Fruit fly (Drosophila melanogaster) whole organism, adult: ENCODE measurements around the gene Ulp1.

Experiments used
- CG11617 ChIP-seq: fragments of 200-800 bp; sonication (Bioruptor generic); optimal IDR thresholded peaks from 2 replicates; lab custom pipeline; 2017; ENCODE audit warnings: mild to moderate bottlenecking, missing biosample characterization, missing genetic modification reagents, missing genetic modification characterization
- CG1620 ChIP-seq: fragments of 200-800 bp; sonication (Bioruptor generic); optimal IDR thresholded peaks from 2 replicates; lab custom pipeline; 2016; ENCODE audit warnings: missing biosample characterization, missing genetic modification characterization
- CG7045 ChIP-seq: fragments of 200-800 bp; sonication (Bioruptor generic); optimal IDR thresholded peaks from 2 replicates; lab custom pipeline; 2017; ENCODE audit warnings: missing biosample characterization, mild to moderate bottlenecking, missing genetic modification characterization
- CG7101 ChIP-seq: fragments of 200-800 bp; sonication (Bioruptor generic); optimal IDR thresholded peaks from 2 replicates; lab custom pipeline; 2018; ENCODE audit warnings: missing biosample characterization, mild to moderate bottlenecking, missing genetic modification characterization, moderate library complexity
- Clk ChIP-seq: fragments of 200-800 bp; sonication (Bioruptor generic); optimal IDR thresholded peaks from 2 replicates; lab custom pipeline; 2017; ENCODE audit warnings: missing biosample characterization, missing genetic modification characterization
- Crg-1 ChIP-seq: fragments of 200-800 bp; sonication (Bioruptor generic); optimal IDR thresholded peaks from 2 replicates; lab custom pipeline; 2016; ENCODE audit warnings: missing biosample characterization, missing genetic modification characterization
- cic ChIP-seq: fragments of 200-800 bp; sonication (Bioruptor generic); optimal IDR thresholded peaks from 2 replicates; lab custom pipeline; 2017; ENCODE audit warnings: missing biosample characterization, mild to moderate bottlenecking, missing genetic modification characterization, moderate library complexity
- cnc ChIP-seq, 2 experiments: fragments of >200 bp; optimal IDR thresholded peaks; 2 replicates each; lab custom pipeline; 2017
- kay ChIP-seq: fragments of 200-800 bp; sonication (Bioruptor generic); peaks from one replicate; lab custom pipeline; 2016; ENCODE audit warnings: missing biosample characterization, missing genetic modification characterization, borderline replicate concordance
- ovo ChIP-seq: fragments of 200-800 bp; sonication (Bioruptor generic); optimal IDR thresholded peaks from 2 replicates; lab custom pipeline; 2016; ENCODE audit warnings: missing biosample characterization, missing genetic modification characterization
- pad ChIP-seq: fragments of 200-800 bp; sonication (Bioruptor generic); optimal IDR thresholded peaks from 3 replicates; lab custom pipeline; 2017; ENCODE audit warnings: missing biosample characterization, missing genetic modification characterization, mild to moderate bottlenecking, moderate library complexity, missing genetic modification reagents
- toe ChIP-seq: fragments of 200-800 bp; sonication (Bioruptor generic); optimal IDR thresholded peaks from 2 replicates; lab custom pipeline; 2016; ENCODE audit warnings: missing biosample characterization, missing genetic modification characterization

DNA sequence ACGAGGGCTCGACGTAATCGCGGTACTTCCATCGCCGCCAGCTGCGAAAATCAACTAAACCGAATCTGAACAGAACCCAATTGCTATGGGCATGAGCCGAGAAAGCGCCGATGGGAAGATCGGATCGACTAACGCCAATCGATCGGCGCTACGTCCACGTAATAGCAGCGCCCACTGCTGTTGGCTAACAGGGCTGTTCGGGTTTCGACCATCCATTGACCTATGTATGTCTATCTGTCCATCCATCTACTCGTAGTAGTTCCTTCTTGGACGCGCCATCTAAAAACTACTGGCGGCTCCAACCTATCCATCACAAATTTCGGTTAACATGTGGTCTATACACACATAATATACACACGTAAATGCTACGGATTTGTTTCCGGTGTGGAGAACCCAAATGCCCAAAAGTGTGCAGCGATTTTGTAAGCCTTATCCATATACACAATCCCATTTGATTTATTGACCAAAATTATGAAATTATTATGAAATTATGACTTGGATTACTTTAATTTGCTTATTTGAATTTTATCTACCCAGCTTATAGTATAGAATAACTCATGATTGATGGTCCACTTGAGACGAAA is 33.9 kb upstream of the Ulp1 start, which contains the start of gene CG14196:
- TF ChIP-seq CG7045 (no peak), kay (no peak), toe (GFP tag; lab: Kevin White, UChicago) (no peak), ovo (GFP tag; lab: Kevin White, UChicago) (no peak), cic (GFP tag; lab: Kevin White, UChicago) (peak; percentile 33), CG7101 (tag; lab: Kevin White, UChicago) (no peak), cnc (optimal IDR thresholded peaks at IDR 0.05; lab: Kevin White, UChicago) (no peak), pad (no peak), CG11617 (GFP tag; lab: Kevin White, UChicago) (no peak), Crg-1 (GFP tag; lab: Kevin White, UChicago) (no peak), CG1620 (no peak), Clk (GFP tag; lab: Kevin White, UChicago) (no peak)
